Worm (Caenorhabditis elegans): Measurements from ENCODE around the gene Y47D3B.3.

Y47D3B.3 gene

DNA sequence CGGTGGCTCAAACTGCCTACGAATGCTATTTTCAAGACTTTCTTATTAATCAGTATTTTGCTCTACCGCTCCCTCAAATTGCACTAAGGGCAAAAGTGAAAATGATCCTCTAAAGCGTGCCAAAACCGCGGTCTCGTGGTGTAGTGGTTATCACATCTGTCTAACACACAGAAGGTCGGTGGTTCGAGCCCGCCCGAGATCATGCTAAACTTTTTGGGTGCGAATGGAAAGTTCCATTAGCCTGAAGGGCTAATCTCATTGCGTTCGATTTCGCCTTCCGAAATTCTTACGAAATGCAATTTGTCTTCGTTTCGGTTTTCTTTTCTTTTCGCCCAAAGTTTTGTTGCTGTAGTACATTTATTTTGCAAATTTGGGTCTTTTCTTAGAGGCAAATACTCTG is 44.1 kb upstream of the Y47D3B.3 start (continued):
- TF ChIP-seq F49E8.2 (tag; optimal IDR thresholded peaks at IDR 0.05; ENCODE audit: insufficient read depth) (peak; percentile 30), madf-10 (tag; optimal IDR thresholded peaks at IDR 0.05) (peak; percentile 4)

DNA sequence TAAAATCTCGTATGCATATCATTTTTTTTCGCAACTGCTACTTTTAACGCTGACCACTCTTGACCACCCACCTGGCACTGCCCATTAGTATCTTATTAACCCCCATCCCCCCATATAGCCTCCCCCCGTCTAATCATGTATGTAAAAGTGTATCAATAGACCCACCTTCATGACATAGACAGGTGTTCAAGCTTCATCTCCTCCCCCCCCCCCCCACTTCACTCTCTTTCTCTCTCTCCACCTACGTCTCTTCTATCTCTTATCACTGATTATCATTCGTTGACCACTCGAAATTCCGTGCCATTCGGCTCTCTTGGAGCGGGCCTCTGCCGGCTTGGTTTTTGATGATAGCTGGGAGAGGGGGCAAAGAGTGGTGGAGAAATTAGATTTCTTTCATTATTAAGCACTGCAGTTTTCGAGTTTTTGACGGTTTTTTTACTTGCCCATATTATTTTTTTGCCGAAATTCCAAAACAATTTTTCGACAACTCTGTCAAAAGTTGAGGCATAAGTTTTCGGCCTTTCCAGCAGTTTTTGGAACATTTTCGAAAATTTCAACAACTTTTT is 41.8 kb upstream of the Y47D3B.3 start:
- TF ChIP-seq zfh-2 (GFP tag; conservative IDR thresholded peaks at IDR 0.05) (0 out of 2 replicates have a peak, but pooled peaks have one; percentile 6), ceh-79 (tag; optimal IDR thresholded peaks at IDR 0.05) (no peak), F37B4.10 (GFP tag; IDR thresholded peaks at IDR 0.05) (no peak), hrde-1 (tag; optimal IDR thresholded peaks at IDR 0.05; ENCODE audit: borderline replicate concordance) (no peak)

DNA sequence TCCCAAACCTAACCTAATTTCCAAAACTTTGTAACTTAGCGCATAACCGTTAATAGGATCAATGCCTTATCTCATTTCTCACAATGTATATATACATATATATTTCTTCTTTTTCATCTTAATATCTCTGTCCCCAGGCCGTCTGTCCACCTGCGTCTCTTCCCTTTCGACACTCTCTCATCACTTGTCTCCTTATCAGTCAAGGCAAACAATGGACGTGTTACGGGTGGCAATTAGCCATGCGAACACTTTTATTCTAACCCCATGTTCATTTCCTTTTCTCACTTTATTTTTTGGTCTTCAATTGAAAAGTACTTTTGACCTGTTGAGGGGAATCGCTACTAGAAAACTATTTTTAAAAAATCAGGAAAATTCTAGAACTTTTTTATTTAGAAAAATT is 40.2 kb upstream of the Y47D3B.3 start:
- TF ChIP-seq snpc-3.4 (tag; optimal IDR thresholded peaks at IDR 0.05) (no peak), sdz-38 (tag; optimal IDR thresholded peaks at IDR 0.05) (no peak), F22D6.2 (tag; optimal IDR thresholded peaks at IDR 0.05) (no peak), bed-1 (GFP tag; IDR thresholded peaks at IDR 0.05) (no peak), nhr-80 (tag; optimal IDR thresholded peaks at IDR 0.05) (peak; percentile 27), sptf-2 (GFP tag; optimal IDR thresholded peaks at IDR 0.05) (no peak), ztf-25 (GFP tag; IDR thresholded peaks at IDR 0.05) (no peak), F49E8.2 (tag; optimal IDR thresholded peaks at IDR 0.05; ENCODE audit: insufficient read depth) (no peak), hmg-1.2 (GFP tag; IDR thresholded peaks at IDR 0.05) (peak; percentile 71; the same call in 1 of the 2 replicates), aptf-2 (GFP tag; conservative IDR thresholded peaks at IDR 0.05) (no peak), F37B4.10 (GFP tag; IDR thresholded peaks at IDR 0.05) (no peak)

DNA sequence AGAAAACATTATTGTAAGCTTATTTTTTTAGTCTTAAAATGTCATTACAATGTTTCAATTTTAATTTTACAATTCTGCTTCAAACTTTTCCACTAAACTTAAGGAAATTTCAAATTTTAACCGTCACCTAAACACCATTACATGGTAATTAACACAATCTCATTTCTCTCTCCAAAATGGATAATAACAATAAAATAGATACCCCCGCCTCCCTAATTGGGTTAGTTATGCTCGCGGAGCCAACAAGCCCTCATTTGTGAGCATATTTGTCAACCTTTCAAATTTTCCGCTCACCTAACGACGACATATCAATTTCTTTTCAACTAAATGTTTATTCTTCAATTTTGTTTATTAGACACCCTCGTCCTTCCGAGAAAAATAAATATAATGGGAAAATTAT is 39.3 kb upstream of the Y47D3B.3 start:
- TF ChIP-seq lag-1 (GFP tag; IDR thresholded peaks at IDR 0.05) (no peak), rec-8 (tag; optimal IDR thresholded peaks at IDR 0.05) (no peak), chd-7 (tag; optimal IDR thresholded peaks at IDR 0.05) (no peak), nhr-120 (GFP tag; IDR thresholded peaks at IDR 0.05) (no peak), B0035.1 (tag; optimal IDR thresholded peaks at IDR 0.05) (no peak), ztf-3 (GFP tag; optimal IDR thresholded peaks at IDR 0.05) (no peak), nhr-90 (tag; optimal IDR thresholded peaks at IDR 0.05) (no peak), ceh-40 (GFP tag; IDR thresholded peaks at IDR 0.05) (no peak), ekl-4 (GFP tag; IDR thresholded peaks at IDR 0.05) (no peak), snpc-1.3 (tag; optimal IDR thresholded peaks at IDR 0.05; ENCODE audit: insufficient read depth) (no peak), hsf-1 (GFP tag; IDR thresholded peaks at IDR 0.05) (no peak), F22D6.2 (tag; optimal IDR thresholded peaks at IDR 0.05) (no peak)

DNA sequence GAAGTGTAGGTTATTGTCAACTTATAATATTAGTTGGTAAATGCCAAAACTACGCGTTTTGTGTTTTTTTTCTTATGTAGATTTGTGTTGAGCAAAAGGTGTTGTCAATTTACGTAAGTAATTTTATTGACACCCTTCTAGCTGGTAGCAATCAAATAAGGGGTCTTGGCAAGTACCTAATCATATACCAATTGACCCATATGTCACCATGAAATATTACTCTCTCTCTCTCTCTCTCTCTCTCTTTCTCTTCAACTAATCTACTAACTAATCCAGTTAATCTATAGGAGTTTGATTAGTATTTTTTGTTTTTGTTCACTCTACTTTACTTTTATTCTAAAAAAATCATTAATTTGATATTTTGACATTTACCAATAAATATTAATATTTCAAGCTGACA is 38.2 kb upstream of the Y47D3B.3 start:
- TF ChIP-seq K11D2.4 (GFP tag; IDR thresholded peaks at IDR 0.05) (no peak), F57C9.4 (tag; optimal IDR thresholded peaks at IDR 0.05) (no peak), aptf-3 (GFP tag; IDR thresholded peaks at IDR 0.05) (no peak), pbrm-1 (GFP tag; IDR thresholded peaks at IDR 0.05) (no peak), F55B11.4 (tag; optimal IDR thresholded peaks at IDR 0.05; ENCODE audit: borderline replicate concordance, insufficient read depth) (no peak), nfya-1 (tag; optimal IDR thresholded peaks at IDR 0.05; ENCODE audit: borderline replicate concordance, insufficient read depth) (no peak), ceh-27 (GFP tag; optimal IDR thresholded peaks at IDR 0.05) (no peak), rec-8 (tag; optimal IDR thresholded peaks at IDR 0.05) (no peak), hrde-1 (tag; optimal IDR thresholded peaks at IDR 0.05; ENCODE audit: borderline replicate concordance) (no peak), snpc-3.4 (tag; optimal IDR thresholded peaks at IDR 0.05) (no peak), F22D6.2 (tag; optimal IDR thresholded peaks at IDR 0.05) (no peak), ztf-28 (GFP tag; IDR thresholded peaks at IDR 0.05) (no peak), rcor-1 (GFP tag; IDR thresholded peaks at IDR 0.05) (no peak), fkh-3 (tag; optimal IDR thresholded peaks at IDR 0.05) (no peak), hlh-12 (tag; optimal IDR thresholded peaks at IDR 0.05) (no peak), dpl-1 (GFP tag; optimal IDR thresholded peaks at IDR 0.05) (no peak), F39B2.1 (GFP tag; IDR thresholded peaks at IDR 0.05) (no peak), attf-3 (GFP tag; conservative IDR thresholded peaks at IDR 0.05) (no peak)
